Fruit fly (Drosophila melanogaster): ENCODE measurements around the gene CG32365.
A peak's percentile ranks its signal among the peaks of the same experiment; 100 is the strongest.

The CG32365 gene

dm6 chr3L:7855778-7856625 is 12.8 kb upstream of the CG32365 start (continued):
- TF ChIP-seq disco-r (GFP tag; optimal IDR thresholded peaks at IDR 0.05) (no peak), Stat92E (GFP tag; optimal IDR thresholded peaks at IDR 0.05) (no peak), en (GFP tag; optimal IDR thresholded peaks at IDR 0.05) (no peak), Adf1 (GFP tag; IDR thresholded peaks at IDR 0.05) (no peak; the same call in 1 of the 2 replicates), CG7556 (GFP tag; optimal IDR thresholded peaks at IDR 0.05) (peak; percentile 88), corto (GFP tag; optimal IDR thresholded peaks at IDR 0.05) (no peak), jigr1 (GFP tag; IDR thresholded peaks at IDR 0.05) (peak; percentile 54; the same call in 2 of the 3 replicates), CG11247 (GFP tag; IDR thresholded peaks at IDR 0.05) (peak; percentile 66; the same call in 1 of the 2 replicates), Myb (GFP tag; optimal IDR thresholded peaks at IDR 0.05) (no peak), CG4854 (GFP tag; optimal IDR thresholded peaks at IDR 0.05) (no peak), usp (GFP tag; optimal IDR thresholded peaks at IDR 0.05) (no peak), CG14014 (GFP tag; IDR thresholded peaks at IDR 0.05) (peak; percentile 75), Ravus (GFP tag; IDR thresholded peaks at IDR 0.05) (peak; percentile 73), Bdp1 (GFP tag; optimal IDR thresholded peaks at IDR 0.05) (peak; percentile 17), CG10321 (GFP tag; IDR thresholded peaks at IDR 0.05) (peak; percentile 21; the same call in 1 of the 2 replicates), Atf3 (GFP tag; optimal IDR thresholded peaks at IDR 0.05) (no peak), Dp (GFP tag; optimal IDR thresholded peaks at IDR 0.05) (no peak), CG13624 (GFP tag; optimal IDR thresholded peaks at IDR 0.05) (peak; percentile 3), CG2202 (tag; optimal IDR thresholded peaks at IDR 0.05) (no peak), prd (optimal IDR thresholded peaks at IDR 0.05) (no peak), prd (GFP tag; IDR thresholded peaks at IDR 0.05) (peak; percentile 77; the same call in 2 of the 3 replicates), CG12744 (GFP tag; optimal IDR thresholded peaks at IDR 0.05) (no peak), CG6175 (GFP tag; IDR thresholded peaks at IDR 0.05) (no peak), Hmr (GFP tag; optimal IDR thresholded peaks at IDR 0.05) (peak; percentile 79), psq (GFP tag; optimal IDR thresholded peaks at IDR 0.05) (peak; percentile 47), HHEX (GFP tag; optimal IDR thresholded peaks at IDR 0.05) (peak; percentile 82), her (GFP tag; optimal IDR thresholded peaks at IDR 0.05) (no peak), CG7271 (tag; optimal IDR thresholded peaks at IDR 0.05) (no peak), pzg (GFP tag; optimal IDR thresholded peaks at IDR 0.05) (no peak), CG12104 (GFP tag; optimal IDR thresholded peaks at IDR 0.05) (peak; percentile 91), CG7372 (GFP tag; IDR thresholded peaks at IDR 0.05) (peak; percentile 77), pros (GFP tag; optimal IDR thresholded peaks at IDR 0.05) (no peak), ken (GFP tag; IDR thresholded peaks at IDR 0.05) (no peak), CG8281 (tag; optimal IDR thresholded peaks at IDR 0.05) (no peak), MESR4 (GFP tag; optimal IDR thresholded peaks at IDR 0.05) (no peak), fd102C (GFP tag; optimal IDR thresholded peaks at IDR 0.05) (no peak), CG18619 (GFP tag; optimal IDR thresholded peaks at IDR 0.05) (peak; percentile 91), Dfd (GFP tag; optimal IDR thresholded peaks at IDR 0.05) (no peak), CG9215 (GFP tag; IDR thresholded peaks at IDR 0.05) (peak; percentile 81), chm (GFP tag; IDR thresholded peaks at IDR 0.05) (no peak), CG18011 (GFP tag; optimal IDR thresholded peaks at IDR 0.05) (peak; percentile 27), Lhr (GFP tag; optimal IDR thresholded peaks at IDR 0.05) (no peak), tin (GFP tag; optimal IDR thresholded peaks at IDR 0.05) (peak; percentile 65), maf-S (GFP tag; optimal IDR thresholded peaks at IDR 0.05) (no peak), H15 (GFP tag; IDR thresholded peaks at IDR 0.05) (peak; percentile 52; the same call in 1 of the 3 replicates), otp (GFP tag; IDR thresholded peaks at IDR 0.05) (no peak)

Measured in whole organism, embryonic.